Fruit fly (Drosophila melanogaster): ENCODE results near the gene sn.

sn gene

dm6 chrX:7995171-7995747 is 31.4 kb downstream of the sn start, which contains the start of gene Tbh:
Gene Tbh, plus strand, starts transcription at chrX:7995697.
- no peak for TF ChIP-seq h (optimal IDR thresholded peaks at IDR 0.05)
- TF ChIP-seq insv (optimal IDR thresholded peaks at IDR 0.05): no peak
- no peak for TF ChIP-seq Myc (optimal IDR thresholded peaks at IDR 0.05)
- no peak for TF ChIP-seq Sin3A (optimal IDR thresholded peaks at IDR 0.05)
- no peak for TF ChIP-seq psq (optimal IDR thresholded peaks at IDR 0.05)
- TF ChIP-seq ttk (optimal IDR thresholded peaks at IDR 0.05): no peak

dm6 chrX:8021245-8021644 is 57.4 kb downstream of the sn start, which contains the start of gene CG15333:
Gene CG15333, minus strand, starts transcription at chrX:8021345.
- no peak for TF ChIP-seq Myc (optimal IDR thresholded peaks at IDR 0.05)
- no peak for TF ChIP-seq h (optimal IDR thresholded peaks at IDR 0.05)
- TF ChIP-seq psq (optimal IDR thresholded peaks at IDR 0.05): no peak
- TF ChIP-seq Sin3A (optimal IDR thresholded peaks at IDR 0.05): no peak
- no peak for TF ChIP-seq insv (optimal IDR thresholded peaks at IDR 0.05)
- no peak for TF ChIP-seq ttk (optimal IDR thresholded peaks at IDR 0.05)

Measured in Kc167 (cell line).